Fruit fly (Drosophila melanogaster) whole organism, wandering third instar larva: ENCODE data around the gene bru3.

Experiments
- Abd-B ChIP-seq: fragments of >200 bp; optimal IDR thresholded peaks from 2 replicates; lab custom pipeline; 2017; ENCODE audit warnings: missing biosample characterization, missing genetic modification characterization
- CG32264 ChIP-seq: fragments of 200-800 bp; sonication (Bioruptor generic); optimal IDR thresholded peaks from 2 replicates; lab custom pipeline; 2016; ENCODE audit warnings: missing biosample characterization, missing genetic modification characterization
- CG9705 ChIP-seq: fragments of 200-800 bp; sonication (Bioruptor generic); optimal IDR thresholded peaks from 2 replicates; lab custom pipeline; 2018; ENCODE audit warnings: missing biosample characterization, mild to moderate bottlenecking, missing genetic modification characterization
- CrebA ChIP-seq: fragments of 200-800 bp; sonication (Bioruptor generic); optimal IDR thresholded peaks from 2 replicates; lab custom pipeline; 2016; ENCODE audit warnings: missing biosample characterization, mild to moderate bottlenecking, missing genetic modification characterization, borderline replicate concordance
- Dfd ChIP-seq: fragments of >200 bp; optimal IDR thresholded peaks from 2 replicates; lab custom pipeline; 2017; ENCODE audit warnings: missing biosample characterization, missing genetic modification characterization
- Dif ChIP-seq: fragments of 200-275, 200-300 bp; sonication (Bioruptor generic); optimal IDR thresholded peaks from 2 replicates; lab custom pipeline; 2018; ENCODE audit warnings: missing biosample characterization, missing genetic modification characterization; ENCODE audit not compliant: partially characterized antibody
- HLH106 ChIP-seq: fragments of 200-800 bp; optimal IDR thresholded peaks from 3 replicates; lab custom pipeline; 2019; ENCODE audit warnings: missing biosample characterization, mild to moderate bottlenecking, missing genetic modification characterization, moderate library complexity
- Hnf4 ChIP-seq: fragments of 200-800 bp; sonication (Bioruptor generic); optimal IDR thresholded peaks from 2 replicates; lab custom pipeline; 2016; ENCODE audit warnings: missing biosample characterization, mild to moderate bottlenecking, missing genetic modification characterization
- Hr83 ChIP-seq: fragments of 200-300 bp; sonication (Bioruptor generic); optimal IDR thresholded peaks from 2 replicates; lab custom pipeline; 2016; ENCODE audit warnings: missing biosample characterization, mild to moderate bottlenecking, missing genetic modification characterization, moderate library complexity; ENCODE audit not compliant: poor library complexity, severe bottlenecking
- Jra ChIP-seq: sonication (Bioruptor generic); optimal IDR thresholded peaks from 2 replicates; lab custom pipeline; 2016; ENCODE audit warnings: missing biosample characterization, missing genetic modification characterization
- Myc ChIP-seq: fragments of >200 bp; optimal IDR thresholded peaks from 2 replicates; lab custom pipeline; 2017
- N ChIP-seq: fragments of >200 bp; optimal IDR thresholded peaks from 2 replicates; lab custom pipeline; 2018; ENCODE audit warnings: missing biosample characterization, missing external identifiers, missing genetic modification characterization
- OdsH ChIP-seq: fragments of 200-800 bp; sonication (Bioruptor generic); optimal IDR thresholded peaks from 2 replicates; lab custom pipeline; 2016; ENCODE audit warnings: missing biosample characterization, mild to moderate bottlenecking, missing genetic modification characterization
- Rel ChIP-seq, 2 experiments: fragments of 200-800 bp; sonication (Bioruptor generic) in 1 of 2; optimal IDR thresholded peaks; 2 replicates in 1 of 2; 3 replicates in 1 of 2; lab custom pipeline; 2016 to 2019; ENCODE audit warnings: mild to moderate bottlenecking in 2 of 2, missing biosample characterization in 2 of 2, missing genetic modification characterization in 2 of 2, moderate library complexity in 1 of 2
- Sp1 ChIP-seq: fragments of 200-800 bp; sonication (Bioruptor generic); optimal IDR thresholded peaks from 3 replicates; lab custom pipeline; 2019; ENCODE audit warnings: missing biosample characterization, mild to moderate bottlenecking, missing genetic modification characterization, moderate library complexity
- Vsx2 ChIP-seq: fragments of 200-300, 225-300 bp; sonication (Bioruptor generic); optimal IDR thresholded peaks from 2 replicates; lab custom pipeline; 2018; ENCODE audit warnings: missing biosample characterization, missing genetic modification characterization; ENCODE audit not compliant: partially characterized antibody
- br ChIP-seq: fragments of 200-800 bp; sonication (Bioruptor generic); optimal IDR thresholded peaks from 2 replicates; lab custom pipeline; 2016; ENCODE audit warnings: missing biosample characterization, missing genetic modification characterization
- dmrt93B ChIP-seq: fragments of 200-800 bp; sonication (Bioruptor generic); optimal IDR thresholded peaks from 2 replicates; lab custom pipeline; 2018; ENCODE audit warnings: missing biosample characterization, mild to moderate bottlenecking, missing genetic modification characterization
- ey ChIP-seq: fragments of 200-800 bp; sonication (Bioruptor generic); optimal IDR thresholded peaks from 2 replicates; lab custom pipeline; 2016; ENCODE audit warnings: missing biosample characterization, missing genetic modification characterization
- foxo ChIP-seq, 2 experiments: fragments of 200-800 bp; sonication (Bioruptor generic); optimal IDR thresholded peaks; 2 replicates in 1 of 2; 3 replicates in 1 of 2; lab custom pipeline; 2016 to 2017; ENCODE audit warnings: missing biosample characterization in 2 of 2, missing genetic modification characterization in 2 of 2
- fru ChIP-seq: fragments of 200-800 bp; sonication (Bioruptor generic); optimal IDR thresholded peaks from 3 replicates; lab custom pipeline; 2016; ENCODE audit warnings: missing biosample characterization, mild to moderate bottlenecking, missing genetic modification characterization
- h ChIP-seq: fragments of 200-800 bp; sonication (Bioruptor generic); optimal IDR thresholded peaks from 3 replicates; lab custom pipeline; 2016; ENCODE audit warnings: missing biosample characterization, mild to moderate bottlenecking, missing genetic modification characterization
- jim ChIP-seq: fragments of 175-275, 200-325 bp; sonication (Bioruptor generic); optimal IDR thresholded peaks from 2 replicates; lab custom pipeline; 2016; ENCODE audit warnings: missing biosample characterization, mild to moderate bottlenecking, missing genetic modification characterization
- lola ChIP-seq: fragments of >200 bp; optimal IDR thresholded peaks from 2 replicates; lab custom pipeline; 2017; ENCODE audit warnings: missing biosample characterization, missing genetic modification characterization
- pan ChIP-seq: fragments of >200 bp; optimal IDR thresholded peaks from 2 replicates; lab custom pipeline; 2017
- psq ChIP-seq: fragments of 200-800 bp; sonication (Bioruptor generic); optimal IDR thresholded peaks from 3 replicates; lab custom pipeline; 2017; ENCODE audit warnings: missing biosample characterization, mild to moderate bottlenecking, missing genetic modification characterization, moderate library complexity
- rgr ChIP-seq: fragments of 200-800 bp; sonication (Bioruptor generic); optimal IDR thresholded peaks from 3 replicates; lab custom pipeline; 2016; ENCODE audit warnings: missing biosample characterization, mild to moderate bottlenecking, missing genetic modification characterization
- sv ChIP-seq: fragments of 200-800 bp; sonication (Bioruptor generic); optimal IDR thresholded peaks from 3 replicates; lab custom pipeline; 2016; ENCODE audit warnings: missing biosample characterization, missing genetic modification characterization
- tai ChIP-seq: sonication (Bioruptor generic); optimal IDR thresholded peaks from 2 replicates; lab custom pipeline; 2016; ENCODE audit warnings: missing biosample characterization, missing genetic modification characterization
- usp ChIP-seq: fragments of >200 bp; optimal IDR thresholded peaks from 2 replicates; lab custom pipeline; 2017; ENCODE audit warnings: missing biosample characterization, missing genetic modification characterization
- woc ChIP-seq: sonication (Bioruptor generic); optimal IDR thresholded peaks from 2 replicates; lab custom pipeline; 2016; ENCODE audit warnings: missing biosample characterization, mild to moderate bottlenecking, missing genetic modification characterization

The bru3 gene

dm6 chr3L:13502484-13503109 lies 300.6 kb downstream of the bru3 start, which contains the start of gene Spt20:
TSS of gene Spt20 (plus strand) at chr3L:13502707.
- TF ChIP-seq OdsH, result no peak
- no peak for TF ChIP-seq tai (GFP tag; lab: Kevin White, UChicago)
- TF ChIP-seq Jra, result no peak
- no peak for TF ChIP-seq Abd-B (GFP tag; lab: Kevin White, UChicago)
- TF ChIP-seq Dfd (GFP tag; lab: Kevin White, UChicago), result no peak
- TF ChIP-seq CrebA (GFP tag; lab: Kevin White, UChicago), result no peak
- no peak for TF ChIP-seq Myc (lab: Kevin White, UChicago)
- TF ChIP-seq Dif (GFP tag; lab: Kevin White, UChicago), result no peak
- no peak for TF ChIP-seq br (GFP tag; lab: Kevin White, UChicago)
- TF ChIP-seq sv (GFP tag; lab: Kevin White, UChicago), result no peak
- TF ChIP-seq Rel (GFP tag; optimal IDR thresholded peaks at IDR 0.05; lab: Kevin White, UChicago), result no peak
- TF ChIP-seq Rel (tag; optimal IDR thresholded peaks at IDR 0.05; lab: Kevin White, UChicago), result no peak
- no peak for TF ChIP-seq CG32264 (GFP tag; lab: Kevin White, UChicago)
- no peak for TF ChIP-seq usp
- TF ChIP-seq Hnf4 (GFP tag; lab: Kevin White, UChicago), result no peak

dm6 chr3L:13499932-13500719 lies 303.1 kb downstream of the bru3 start:
- peak; percentile 63 for TF ChIP-seq dmrt93B (GFP tag; lab: Kevin White, UChicago)
- peak; percentile 88 for TF ChIP-seq woc
- TF ChIP-seq Vsx2 (GFP tag; lab: Kevin White, UChicago), result peak; percentile 28
- peak; percentile 82 for TF ChIP-seq rgr (GFP tag; lab: Kevin White, UChicago)
- TF ChIP-seq OdsH, result peak; percentile 86
- no peak for TF ChIP-seq CrebA (GFP tag; lab: Kevin White, UChicago)
- peak; percentile 42 for TF ChIP-seq Dfd (GFP tag; lab: Kevin White, UChicago)
- TF ChIP-seq psq (GFP tag; lab: Kevin White, UChicago), result peak; percentile 72
- peak; percentile 87 for TF ChIP-seq h
- TF ChIP-seq ey, result peak; percentile 90
- peak; percentile 39 for TF ChIP-seq Rel (GFP tag; optimal IDR thresholded peaks at IDR 0.05; lab: Kevin White, UChicago)
- TF ChIP-seq Rel (tag; optimal IDR thresholded peaks at IDR 0.05; lab: Kevin White, UChicago), result peak; percentile 67
- TF ChIP-seq HLH106, result peak; percentile 89
- TF ChIP-seq pan (lab: Kevin White, UChicago), result no peak
- no peak for TF ChIP-seq jim (GFP tag; lab: Kevin White, UChicago)
- peak; percentile 43 for TF ChIP-seq CG32264 (GFP tag; lab: Kevin White, UChicago)
- TF ChIP-seq foxo (GFP tag; optimal IDR thresholded peaks at IDR 0.05; lab: Kevin White, UChicago), result peak in 1 of 2 experiments; percentile 91
- TF ChIP-seq br (GFP tag; lab: Kevin White, UChicago), result peak; percentile 91
- peak; percentile 86 for TF ChIP-seq Sp1 (GFP tag; lab: Kevin White, UChicago)
- no peak for TF ChIP-seq tai (GFP tag; lab: Kevin White, UChicago)
- peak; percentile 90 for TF ChIP-seq fru (GFP tag; lab: Kevin White, UChicago)
- no peak for TF ChIP-seq Abd-B (GFP tag; lab: Kevin White, UChicago)
- TF ChIP-seq Myc (lab: Kevin White, UChicago), result no peak
- TF ChIP-seq lola, result no peak
- TF ChIP-seq CG9705, result peak; percentile 83
- TF ChIP-seq, all 38 proteins: peak for 17

- TF ChIP-seq Hr83, result peak; percentile 51
- no peak for TF ChIP-seq Dfd (GFP tag; lab: Kevin White, UChicago)
- peak; percentile 32 for TF ChIP-seq Vsx2 (GFP tag; lab: Kevin White, UChicago)
- TF ChIP-seq pan (lab: Kevin White, UChicago), result no peak
- TF ChIP-seq woc, result no peak
- TF ChIP-seq Dif (GFP tag; lab: Kevin White, UChicago), result peak; percentile 62
- TF ChIP-seq psq (GFP tag; lab: Kevin White, UChicago), result no peak
- TF ChIP-seq N, result no peak
Observed at dm6 chr3L:13499531-13499930, 303.7 kb downstream of the bru3 start.
